Worm (Caenorhabditis elegans): Measurements from ENCODE around the gene W06D11.2.

Gene W06D11.2

DNA sequence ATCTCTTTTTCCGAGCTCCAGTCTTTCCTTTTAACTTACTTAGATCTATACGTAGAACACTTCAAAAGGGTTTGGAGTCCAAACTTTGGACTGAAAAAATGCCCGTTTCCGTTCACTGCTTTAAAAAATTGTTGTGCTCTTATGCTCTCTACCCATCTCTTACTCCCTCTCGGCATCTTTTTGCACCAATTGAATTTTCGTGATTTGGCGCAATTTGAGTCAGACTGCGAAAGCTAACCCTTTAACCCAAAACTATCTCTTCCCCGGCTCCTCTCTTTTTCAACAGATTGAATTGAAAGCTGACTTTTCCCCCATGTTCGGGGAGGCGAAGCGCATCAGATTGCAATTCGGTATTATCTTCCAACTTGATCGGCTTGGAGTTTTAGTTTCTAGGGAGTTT, 44.3 kb downstream of the W06D11.2 start:
- TF ChIP-seq ces-1 (GFP tag; optimal IDR thresholded peaks at IDR 0.05): peak; percentile 23
- TF ChIP-seq fkh-10 (GFP tag; optimal IDR thresholded peaks at IDR 0.05): peak; percentile 59
- TF ChIP-seq dpl-1 (GFP tag; optimal IDR thresholded peaks at IDR 0.05): no peak

DNA sequence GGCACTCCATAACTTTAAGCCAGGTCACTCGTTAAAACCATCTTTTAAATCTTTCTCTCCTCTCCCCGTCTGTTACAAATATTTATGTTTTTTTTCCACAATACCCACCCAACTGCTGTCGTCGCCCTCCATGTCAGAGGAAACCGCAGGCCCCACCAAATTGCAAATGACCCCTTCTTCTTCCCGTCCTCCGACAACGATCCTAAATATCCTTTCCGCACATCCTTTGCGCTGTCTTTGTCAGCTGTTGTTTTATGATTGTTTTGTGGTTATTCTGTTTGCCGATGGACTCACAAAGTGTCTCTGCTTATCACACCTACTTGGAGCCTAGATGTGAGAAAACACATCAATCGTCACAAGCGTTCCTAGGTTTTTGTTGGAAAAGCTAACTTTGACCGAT, 48.4 kb downstream of the W06D11.2 start:
- TF ChIP-seq lin-39 (tag; optimal IDR thresholded peaks at IDR 0.05) (no peak), rnt-1 (tag; optimal IDR thresholded peaks at IDR 0.05) (peak; percentile 44), lin-14 (GFP tag; optimal IDR thresholded peaks at IDR 0.05) (peak; percentile 2)
